Worm (Caenorhabditis elegans) whole organism, midembryonic: Measurements from ENCODE around the gene sap-140.

ENCODE experiments used
- T22C8.4 ChIP-seq: fragments of 200-800 bp; sonication (Bioruptor generic); IDR thresholded peaks from 2 replicates; pipeline ENCODE4 v1.3.6; 2022; ENCODE audit warnings: missing genetic modification characterization, missing compliant biosample characterization
- cog-1 ChIP-seq: sonication (generic microtip); optimal IDR thresholded peaks from 2 replicates; lab custom pipeline; 2016; ENCODE audit warnings: missing genetic modification characterization, missing compliant biosample characterization
- flt-1 ChIP-seq: fragments of 200-800 bp; sonication (Bioruptor generic); IDR thresholded peaks from 2 replicates; pipeline ENCODE4 v1.3.6; 2022; ENCODE audit warnings: missing genetic modification characterization, missing compliant biosample characterization
- klf-2 ChIP-seq: fragments of 200-800 bp; sonication (Bioruptor generic); conservative IDR thresholded peaks from 2 replicates; pipeline ENCODE4 v1.3.6; 2022; ENCODE audit warnings: missing genetic modification reagents, missing genetic modification characterization, missing compliant biosample characterization
- med-1 ChIP-seq: sonication (generic microtip); optimal IDR thresholded peaks from 2 replicates; lab custom pipeline; 2017; ENCODE audit warnings: missing genetic modification characterization, mild to moderate bottlenecking, missing compliant biosample characterization, antibody characterized with exemption, missing genetic modification reagents; ENCODE audit not compliant: insufficient read depth
- ref-1 ChIP-seq: fragments of 200-800 bp; sonication (Bioruptor generic); conservative IDR thresholded peaks from 2 replicates; pipeline ENCODE4 v1.3.6; 2022; ENCODE audit warnings: missing genetic modification reagents, missing genetic modification characterization, missing compliant biosample characterization
- tab-1 ChIP-seq: fragments of 200-800 bp; sonication (Bioruptor generic); IDR thresholded peaks from 2 replicates; pipeline ENCODE4 v1.3.6; 2022; ENCODE audit warnings: missing genetic modification characterization, missing compliant biosample characterization
- ztf-29 ChIP-seq: fragments of 200-800 bp; sonication (Bioruptor generic); IDR thresholded peaks from 2 replicates; pipeline ENCODE4 v1.3.6; 2022; ENCODE audit warnings: missing genetic modification reagents, missing genetic modification characterization, missing compliant biosample characterization

DNA sequence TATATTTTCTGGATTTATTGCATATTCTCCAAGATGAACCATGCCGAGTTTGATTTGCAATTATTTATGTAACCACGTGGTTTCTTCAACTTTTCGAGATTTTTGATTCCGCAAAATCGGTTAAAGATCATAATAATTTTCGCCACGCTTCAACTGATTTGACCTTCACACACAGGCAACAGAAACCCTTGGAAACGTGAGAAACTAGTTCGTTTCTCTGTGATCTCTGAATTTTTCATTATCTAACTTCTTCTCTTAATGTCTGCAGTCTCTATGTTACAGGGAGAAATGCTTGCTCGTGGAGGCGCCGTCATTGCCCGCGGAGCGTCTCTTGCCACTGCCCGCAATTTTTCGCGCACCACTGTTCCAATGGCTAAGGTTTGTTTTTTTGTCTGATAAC, 34.2 kb upstream of the sap-140 start, which contains the start of gene fum-1:
- no peak for TF ChIP-seq tab-1
- TF ChIP-seq T22C8.4 (GFP tag; lab: Robert Waterston, UW), result no peak
- TF ChIP-seq ztf-29, result no peak
- no peak for TF ChIP-seq ref-1
- no peak for TF ChIP-seq med-1 (GFP tag; lab: Kevin White, UChicago)
- TF ChIP-seq cog-1 (tag; lab: Kevin White, UChicago), result peak; percentile 6
- no peak for TF ChIP-seq flt-1 (GFP tag; lab: Robert Waterston, UW)
- TF ChIP-seq klf-2 (GFP tag; lab: Robert Waterston, UW), result no peak
